Worm (Caenorhabditis elegans): ENCODE results near the gene vha-5.

vha-5 gene

ce11 chrIV:8286352-8286751 lies 17.4 kb upstream of the vha-5 start, which contains the start of gene K07H8.9:
K07H8.9 (minus strand) TSS chrIV:8286476.
- TF ChIP-seq nfya-1 (tag; optimal IDR thresholded peaks at IDR 0.05) (no peak), ceh-24 (tag; optimal IDR thresholded peaks at IDR 0.05) (no peak), sox-4 (tag; optimal IDR thresholded peaks at IDR 0.05) (no peak), unc-86 (tag; optimal IDR thresholded peaks at IDR 0.05) (no peak), pha-4 (tag; optimal IDR thresholded peaks at IDR 0.05) (no peak), elt-2 (tag; optimal IDR thresholded peaks at IDR 0.05) (no peak), K09A11.1 (tag; optimal IDR thresholded peaks at IDR 0.05; ENCODE audit: insufficient read depth) (no peak)

- TF ChIP-seq ceh-19 (GFP tag; optimal IDR thresholded peaks at IDR 0.05) (no peak), ztf-16 (tag; optimal IDR thresholded peaks at IDR 0.05) (no peak), pqm-1 (tag; optimal IDR thresholded peaks at IDR 0.05) (no peak), ttx-3 (tag; optimal IDR thresholded peaks at IDR 0.05) (no peak), pros-1 (tag; optimal IDR thresholded peaks at IDR 0.05) (no peak)
These were observed 16.5 kb upstream of the vha-5 start for ce11 chrIV:8287287-8287686.

- no peak for TF ChIP-seq nfya-1 (tag; optimal IDR thresholded peaks at IDR 0.05)
- TF ChIP-seq unc-42 (tag; optimal IDR thresholded peaks at IDR 0.05), result no peak
- TF ChIP-seq unc-86 (tag; optimal IDR thresholded peaks at IDR 0.05), result no peak
- no peak for TF ChIP-seq Y22D7AL.16 (tag; optimal IDR thresholded peaks at IDR 0.05)
These were observed 14.7 kb upstream of the vha-5 start for ce11 chrIV:8289105-8289504.

- TF ChIP-seq pax-1 (tag; optimal IDR thresholded peaks at IDR 0.05) (no peak), Y22D7AL.16 (tag; optimal IDR thresholded peaks at IDR 0.05) (no peak), T23F11.4 (GFP tag; optimal IDR thresholded peaks at IDR 0.05) (no peak), ceh-2 (tag; optimal IDR thresholded peaks at IDR 0.05) (no peak), fkh-6 (tag; optimal IDR thresholded peaks at IDR 0.05) (no peak), unc-86 (tag; optimal IDR thresholded peaks at IDR 0.05) (no peak), npax-4 (tag; optimal IDR thresholded peaks at IDR 0.05) (no peak), odd-2 (tag; optimal IDR thresholded peaks at IDR 0.05) (no peak), nhr-11 (tag; optimal IDR thresholded peaks at IDR 0.05) (no peak), dve-1 (tag; optimal IDR thresholded peaks at IDR 0.05) (no peak), ceh-45 (GFP tag; IDR thresholded peaks at IDR 0.05) (no peak), sox-4 (tag; optimal IDR thresholded peaks at IDR 0.05) (no peak), ref-2 (tag; optimal IDR thresholded peaks at IDR 0.05) (no peak), ceh-6 (GFP tag; optimal IDR thresholded peaks at IDR 0.05) (no peak), nfya-1 (tag; optimal IDR thresholded peaks at IDR 0.05) (no peak), lim-6 (tag; optimal IDR thresholded peaks at IDR 0.05) (no peak), ceh-34 (tag; optimal IDR thresholded peaks at IDR 0.05) (no peak), ztf-16 (tag; optimal IDR thresholded peaks at IDR 0.05) (no peak), ceh-30 (tag; optimal IDR thresholded peaks at IDR 0.05) (no peak), hlh-15 (tag; optimal IDR thresholded peaks at IDR 0.05) (no peak)
These were observed 14.4 kb upstream of the vha-5 start, which contains the start of gene nucl-1 for ce11 chrIV:8289505-8289579. nucl-1 (minus strand) TSS chrIV:8289530.

ce11 chrIV:8289580-8290323 lies 14.0 kb upstream of the vha-5 start, which contains the start of gene daf-31:
daf-31 (plus strand) TSS chrIV:8290273.
- TF ChIP-seq unc-42 (tag; optimal IDR thresholded peaks at IDR 0.05) (peak; percentile 63), nfya-1 (tag; optimal IDR thresholded peaks at IDR 0.05) (peak; percentile 19), ceh-22 (tag; optimal IDR thresholded peaks at IDR 0.05) (no peak), T23F11.4 (GFP tag; optimal IDR thresholded peaks at IDR 0.05) (no peak), ahr-1 (tag; optimal IDR thresholded peaks at IDR 0.05) (no peak), pros-1 (tag; optimal IDR thresholded peaks at IDR 0.05) (no peak), hlh-8 (tag; optimal IDR thresholded peaks at IDR 0.05) (no peak), lin-11 (tag; optimal IDR thresholded peaks at IDR 0.05) (no peak), F13H6.1 (tag; optimal IDR thresholded peaks at IDR 0.05) (no peak), zip-5 (tag; optimal IDR thresholded peaks at IDR 0.05) (no peak), fkh-10 (GFP tag; optimal IDR thresholded peaks at IDR 0.05) (no peak), ceh-19 (GFP tag; optimal IDR thresholded peaks at IDR 0.05) (no peak), eyg-1 (tag; optimal IDR thresholded peaks at IDR 0.05) (no peak), ceh-6 (GFP tag; optimal IDR thresholded peaks at IDR 0.05) (no peak), ztf-16 (tag; optimal IDR thresholded peaks at IDR 0.05) (no peak), mec-3 (tag; optimal IDR thresholded peaks at IDR 0.05; ENCODE audit: borderline replicate concordance) (no peak), pqm-1 (tag; optimal IDR thresholded peaks at IDR 0.05) (no peak), Y22D7AL.16 (tag; optimal IDR thresholded peaks at IDR 0.05) (no peak), tbx-7 (tag; optimal IDR thresholded peaks at IDR 0.05) (no peak), C08G9.2 (tag; optimal IDR thresholded peaks at IDR 0.05) (no peak), C38D4.7 (GFP tag; optimal IDR thresholded peaks at IDR 0.05) (no peak), pax-1 (tag; optimal IDR thresholded peaks at IDR 0.05) (no peak), ceh-45 (GFP tag; IDR thresholded peaks at IDR 0.05) (no peak), ceh-30 (tag; optimal IDR thresholded peaks at IDR 0.05) (no peak), ceh-31 (tag; optimal IDR thresholded peaks at IDR 0.05) (peak; percentile 50), unc-55 (GFP tag; optimal IDR thresholded peaks at IDR 0.05) (no peak), lim-6 (tag; optimal IDR thresholded peaks at IDR 0.05) (no peak), dve-1 (tag; optimal IDR thresholded peaks at IDR 0.05) (peak; percentile 16)
